Fruit fly (Drosophila melanogaster) whole organism, embryonic: ENCODE data around the gene anox.

Experiments
- CG10147 ChIP-seq: fragments of 200-800 bp; sonication (Bioruptor generic); optimal IDR thresholded peaks from 2 replicates; lab custom pipeline; 2019; ENCODE audit warnings: missing biosample characterization, mild to moderate bottlenecking, missing genetic modification characterization, moderate library complexity
- CG10321 ChIP-seq: fragments of 200-800 bp; sonication (Bioruptor generic); IDR thresholded peaks from 2 replicates; pipeline ENCODE4 v1.3.6; 2022; ENCODE audit warnings: missing biosample characterization, missing genetic modification characterization
- CG1233 ChIP-seq: fragments of 200-800 bp; sonication (Bioruptor generic); optimal IDR thresholded peaks from 4 replicates; lab custom pipeline; 2018; ENCODE audit warnings: missing biosample characterization, mild to moderate bottlenecking, missing genetic modification characterization
- CG12391 ChIP-seq: fragments of 200-800 bp; sonication (Bioruptor generic); optimal IDR thresholded peaks from 3 replicates; lab custom pipeline; 2018; ENCODE audit warnings: missing biosample characterization, mild to moderate bottlenecking, missing genetic modification characterization, moderate library complexity
- CG12769 ChIP-seq: fragments of 200-800 bp; sonication (Bioruptor generic); optimal IDR thresholded peaks from 2 replicates; lab custom pipeline; 2019; ENCODE audit warnings: missing biosample characterization, mild to moderate bottlenecking, missing genetic modification characterization, moderate library complexity
- CG13775 ChIP-seq: fragments of 200-800 bp; sonication (Bioruptor generic); optimal IDR thresholded peaks from 3 replicates; lab custom pipeline; 2017; ENCODE audit warnings: missing biosample characterization, mild to moderate bottlenecking, missing genetic modification characterization
- CG14441 ChIP-seq: fragments of 200-800 bp; sonication (Bioruptor generic); IDR thresholded peaks from 2 replicates; pipeline ENCODE4 v1.3.6; 2022; ENCODE audit warnings: missing biosample characterization, missing genetic modification characterization
- CG14965 ChIP-seq: fragments of 200-800 bp; sonication (Bioruptor generic); optimal IDR thresholded peaks from 2 replicates; lab custom pipeline; 2016; ENCODE audit warnings: missing biosample characterization, missing genetic modification characterization, borderline replicate concordance
- CG16863 ChIP-seq: fragments of 200-800 bp; sonication (Bioruptor generic); optimal IDR thresholded peaks from 3 replicates; lab custom pipeline; 2016; ENCODE audit warnings: missing biosample characterization, missing genetic modification characterization
- CG17186 ChIP-seq: fragments of 200-800 bp; sonication (Bioruptor generic); optimal IDR thresholded peaks from 3 replicates; lab custom pipeline; 2017; ENCODE audit warnings: missing biosample characterization, missing genetic modification reagents, missing genetic modification characterization
- CG31441 ChIP-seq: fragments of 200-800 bp; sonication (Bioruptor generic); IDR thresholded peaks from 2 replicates; pipeline ENCODE4 v1.3.6; 2022; ENCODE audit warnings: missing biosample characterization, missing genetic modification characterization
- CG3995 ChIP-seq: fragments of 200-800 bp; sonication (Bioruptor generic); optimal IDR thresholded peaks from 3 replicates; lab custom pipeline; 2016; ENCODE audit warnings: missing biosample characterization, missing genetic modification characterization
- CG4617 ChIP-seq: fragments of 200-800 bp; sonication (Bioruptor generic); optimal IDR thresholded peaks from 3 replicates; lab custom pipeline; 2016; ENCODE audit warnings: missing biosample characterization, missing genetic modification characterization, borderline replicate concordance
- CG6254 ChIP-seq: fragments of 200-800 bp; sonication (Bioruptor generic); optimal IDR thresholded peaks from 3 replicates; lab custom pipeline; 2017; ENCODE audit warnings: mild to moderate bottlenecking, missing biosample characterization, missing genetic modification reagents, missing genetic modification characterization
- CG6791 ChIP-seq: fragments of 200-800 bp; sonication (Bioruptor generic); IDR thresholded peaks from 3 replicates; pipeline ENCODE4 v1.3.6; 2022; ENCODE audit warnings: missing biosample characterization, missing genetic modification characterization; ENCODE audit not compliant: partially characterized antibody
- CG6813 ChIP-seq: fragments of 200-800 bp; sonication (Bioruptor generic); optimal IDR thresholded peaks from 2 replicates; lab custom pipeline; 2017; ENCODE audit warnings: missing biosample characterization, missing genetic modification characterization, mild to moderate bottlenecking, moderate library complexity, missing genetic modification reagents
- CG9437 ChIP-seq: fragments of 200-800 bp; sonication (Bioruptor generic); optimal IDR thresholded peaks from 2 replicates; lab custom pipeline; 2018; ENCODE audit warnings: missing biosample characterization, mild to moderate bottlenecking, missing genetic modification characterization
- CG9727 ChIP-seq: fragments of 200-800 bp; sonication (Bioruptor generic); optimal IDR thresholded peaks from 3 replicates; lab custom pipeline; 2017; ENCODE audit warnings: missing biosample characterization, mild to moderate bottlenecking, missing genetic modification characterization
- CG9932 ChIP-seq: fragments of 200-800 bp; sonication (Bioruptor generic); IDR thresholded peaks from 2 replicates; pipeline ENCODE4 v1.3.6; 2022; ENCODE audit warnings: missing biosample characterization, missing genetic modification characterization
- CHES-1-like ChIP-seq: fragments of 200-800 bp; sonication (Bioruptor generic); optimal IDR thresholded peaks from 2 replicates; lab custom pipeline; 2016; ENCODE audit warnings: missing biosample characterization, missing genetic modification characterization
- E2f2 ChIP-seq: fragments of 200-800 bp; sonication (Bioruptor generic); IDR thresholded peaks from 2 replicates; pipeline ENCODE4 v1.3.6; 2022; ENCODE audit warnings: missing biosample characterization, missing genetic modification characterization
- Eip74EF ChIP-seq, 2 experiments: fragments of 200-800 bp in 1 of 2; fragments of >200 bp in 1 of 2; sonication (Bioruptor generic) in 1 of 2; optimal IDR thresholded peaks; 2 replicates each; lab custom pipeline; 2017 to 2019; ENCODE audit warnings: missing biosample characterization in 2 of 2, missing genetic modification characterization in 2 of 2, mild to moderate bottlenecking in 1 of 2, moderate library complexity in 1 of 2
- Ets97D ChIP-seq: fragments of 200-800 bp; sonication (Bioruptor generic); optimal IDR thresholded peaks from 3 replicates; lab custom pipeline; 2016; ENCODE audit warnings: missing biosample characterization, missing genetic modification characterization
- Hmx ChIP-seq: fragments of 200-800 bp; sonication (Bioruptor generic); optimal IDR thresholded peaks from 2 replicates; lab custom pipeline; 2016; ENCODE audit warnings: missing biosample characterization, missing genetic modification characterization
- Hr39 ChIP-seq: fragments of >200 bp; optimal IDR thresholded peaks from 2 replicates; lab custom pipeline; 2017
- Hsf ChIP-seq: fragments of 200-800 bp; sonication (Bioruptor generic); optimal IDR thresholded peaks from 3 replicates; lab custom pipeline; 2016; ENCODE audit warnings: missing biosample characterization, missing genetic modification characterization
- Lim3 ChIP-seq: fragments of 200-800 bp; sonication (Bioruptor generic); IDR thresholded peaks from 2 replicates; pipeline ENCODE4 v1.3.6; 2022; ENCODE audit warnings: missing biosample characterization, missing genetic modification characterization
- MTF-1 ChIP-seq: fragments of 200-800 bp; sonication (Bioruptor generic); optimal IDR thresholded peaks from 2 replicates; lab custom pipeline; 2018; ENCODE audit warnings: missing biosample characterization, mild to moderate bottlenecking, missing genetic modification characterization, borderline replicate concordance
- Mes4 ChIP-seq: fragments of 200-800 bp; sonication (Bioruptor generic); optimal IDR thresholded peaks from 2 replicates; lab custom pipeline; 2016; ENCODE audit warnings: missing biosample characterization, missing genetic modification characterization
- Sin3A ChIP-seq: fragments of >200 bp; optimal IDR thresholded peaks from 2 replicates; lab custom pipeline; 2018
- Sox100B ChIP-seq: fragments of 200-800 bp; sonication (Bioruptor generic); optimal IDR thresholded peaks from 3 replicates; lab custom pipeline; 2018; ENCODE audit warnings: missing biosample characterization, mild to moderate bottlenecking, missing genetic modification characterization
- Vsx1 ChIP-seq: fragments of 200-800 bp; sonication (Bioruptor generic); optimal IDR thresholded peaks from 2 replicates; lab custom pipeline; 2017; ENCODE audit warnings: missing biosample characterization, mild to moderate bottlenecking, missing genetic modification characterization, missing genetic modification reagents
- Xbp1 ChIP-seq: fragments of 200-800 bp; sonication (Bioruptor generic); optimal IDR thresholded peaks from 3 replicates; lab custom pipeline; 2016; ENCODE audit warnings: missing biosample characterization, mild to moderate bottlenecking, missing genetic modification characterization
- caup ChIP-seq: fragments of 200-800 bp; sonication (Bioruptor generic); optimal IDR thresholded peaks from 3 replicates; lab custom pipeline; 2017; ENCODE audit warnings: missing biosample characterization, mild to moderate bottlenecking, missing genetic modification characterization, moderate library complexity; ENCODE audit not compliant: severe bottlenecking
- corto ChIP-seq: fragments of 200-800 bp; sonication (Bioruptor generic); optimal IDR thresholded peaks from 2 replicates; lab custom pipeline; 2016; ENCODE audit warnings: missing biosample characterization, mild to moderate bottlenecking, missing genetic modification characterization, moderate library complexity
- disco-r ChIP-seq: fragments of 200-800 bp; sonication (Bioruptor generic); optimal IDR thresholded peaks from 2 replicates; lab custom pipeline; 2016; ENCODE audit warnings: missing biosample characterization, missing genetic modification characterization
- dmrt11E ChIP-seq: fragments of 200-800 bp; sonication (Bioruptor generic); optimal IDR thresholded peaks from 3 replicates; lab custom pipeline; 2018; ENCODE audit warnings: missing biosample characterization, mild to moderate bottlenecking, missing genetic modification characterization, moderate library complexity
- ind ChIP-seq: fragments of 200-800 bp; sonication (Bioruptor generic); optimal IDR thresholded peaks from 3 replicates; lab custom pipeline; 2016; ENCODE audit warnings: missing biosample characterization, missing genetic modification characterization
- jigr1 ChIP-seq: fragments of 200-800 bp; sonication (Bioruptor generic); IDR thresholded peaks from 3 replicates; pipeline ENCODE4 v1.3.6; 2022; ENCODE audit warnings: missing biosample characterization, missing genetic modification characterization
- knrl ChIP-seq: fragments of 200-800 bp; sonication (Bioruptor generic); IDR thresholded peaks from 3 replicates; pipeline ENCODE4 v1.3.6; 2022; ENCODE audit warnings: missing biosample characterization, missing genetic modification characterization; ENCODE audit not compliant: partially characterized antibody
- luna ChIP-seq: fragments of 200-800 bp; sonication (Bioruptor generic); optimal IDR thresholded peaks from 2 replicates; lab custom pipeline; 2016; ENCODE audit warnings: missing biosample characterization, missing genetic modification characterization
- nmo ChIP-seq: fragments of 200-800 bp; sonication (Bioruptor generic); optimal IDR thresholded peaks from 2 replicates; lab custom pipeline; 2018; ENCODE audit warnings: missing biosample characterization, mild to moderate bottlenecking, missing genetic modification characterization, moderate library complexity
- sens ChIP-seq: fragments of 200-800 bp; sonication (Bioruptor generic); peaks from one replicate; lab custom pipeline; 2016; ENCODE audit warnings: missing biosample characterization, missing genetic modification characterization
- sim ChIP-seq: fragments of 200-800 bp; sonication (Bioruptor generic); IDR thresholded peaks from 2 replicates; pipeline ENCODE4 v1.3.6; 2022; ENCODE audit warnings: missing biosample characterization, missing genetic modification characterization
- so ChIP-seq: fragments of 200-800 bp; sonication (Bioruptor generic); IDR thresholded peaks from 3 replicates; pipeline ENCODE4 v1.3.6; 2022; ENCODE audit warnings: missing biosample characterization, missing genetic modification characterization
- ssp ChIP-seq: fragments of 200-800 bp; sonication (Bioruptor generic); IDR thresholded peaks from 2 replicates; pipeline ENCODE4 v1.3.6; 2022; ENCODE audit warnings: missing biosample characterization, missing genetic modification characterization
- stc ChIP-seq: fragments of 200-800 bp; sonication (Bioruptor generic); IDR thresholded peaks from 2 replicates; pipeline ENCODE4 v1.3.6; 2022; ENCODE audit warnings: missing biosample characterization, missing genetic modification characterization
- trh ChIP-seq: fragments of 200-800 bp; sonication (Bioruptor generic); optimal IDR thresholded peaks from 2 replicates; lab custom pipeline; 2016; ENCODE audit warnings: missing biosample characterization, missing genetic modification characterization
- wor ChIP-seq: fragments of 200-800 bp; sonication (Bioruptor generic); IDR thresholded peaks from 2 replicates; pipeline ENCODE4 v1.3.6; 2022; ENCODE audit warnings: missing biosample characterization, missing genetic modification characterization
- zfh1 ChIP-seq: fragments of 200-800 bp; sonication (Bioruptor generic); IDR thresholded peaks from 3 replicates; pipeline ENCODE4 v1.3.6; 2022; ENCODE audit warnings: missing biosample characterization, missing genetic modification characterization

The anox gene

dm6 chrX:21322289-21322981 is 3.3 kb upstream of the anox start (continued):
- no peak for TF ChIP-seq CG16863 (GFP tag; lab: Kevin White, UChicago)
- TF ChIP-seq CG4617 (GFP tag; lab: Kevin White, UChicago): no peak
- no peak for TF ChIP-seq corto
- no peak for TF ChIP-seq disco-r
- peak; percentile 54 for TF ChIP-seq CG10147
- TF ChIP-seq Lim3: no peak
- peak; percentile 46 for TF ChIP-seq caup
- no peak for TF ChIP-seq wor (GFP tag; lab: Robert Waterston, UW)
- peak; percentile 56 for TF ChIP-seq CG1233 (GFP tag; lab: Kevin White, UChicago)
- TF ChIP-seq CHES-1-like (GFP tag; lab: Kevin White, UChicago): no peak
- TF ChIP-seq so (GFP tag; lab: Robert Waterston, UW): no peak
- no peak for TF ChIP-seq Vsx1
- TF ChIP-seq CG9727: peak; percentile 15
- TF ChIP-seq CG9932: 0 out of 2 replicates have a peak, but pooled peaks have one; percentile 4
- no peak for TF ChIP-seq MTF-1 (GFP tag; lab: Kevin White, UChicago)
- no peak for TF ChIP-seq zfh1 (GFP tag; lab: Robert Waterston, UW)
- no peak for TF ChIP-seq ssp (GFP tag; lab: Robert Waterston, UW)
- TF ChIP-seq CG12391 (tag; lab: Kevin White, UChicago): no peak
- no peak for TF ChIP-seq dmrt11E
- no peak for TF ChIP-seq CG14965 (GFP tag; lab: Kevin White, UChicago)
- TF ChIP-seq CG13775 (GFP tag; lab: Kevin White, UChicago): peak; percentile 56
- TF ChIP-seq Hr39 (lab: Kevin White, UChicago): no peak
- TF ChIP-seq Sox100B: peak; percentile 81
- no peak for TF ChIP-seq trh (GFP tag; lab: Kevin White, UChicago)
- TF ChIP-seq CG31441 (GFP tag; lab: Robert Waterston, UW): peak; percentile 81
- no peak for TF ChIP-seq Ets97D
- no peak for TF ChIP-seq CG6813 (GFP tag; lab: Kevin White, UChicago)
- no peak for TF ChIP-seq nmo (GFP tag; lab: Kevin White, UChicago)
- no peak for TF ChIP-seq E2f2 (GFP tag; lab: Robert Waterston, UW)
- TF ChIP-seq CG3995 (GFP tag; lab: Kevin White, UChicago): peak; percentile 17
- peak; percentile 54 for TF ChIP-seq ind (GFP tag; lab: Kevin White, UChicago)
- no peak for TF ChIP-seq CG12769 (tag; lab: Kevin White, UChicago)
- no peak for TF ChIP-seq sim
- no peak for TF ChIP-seq Hsf (GFP tag; lab: Kevin White, UChicago)
- TF ChIP-seq stc (GFP tag; lab: Robert Waterston, UW): no peak
- TF ChIP-seq CG14441 (GFP tag; lab: Robert Waterston, UW): peak; percentile 25; the same call in 1 of the 2 replicates
- TF ChIP-seq CG10321 (GFP tag; lab: Robert Waterston, UW): no peak
- no peak for TF ChIP-seq knrl
- no peak for TF ChIP-seq CG9437 (GFP tag; lab: Kevin White, UChicago)
- no peak for TF ChIP-seq luna (GFP tag; lab: Kevin White, UChicago)
- no peak for TF ChIP-seq Sin3A (lab: Kevin White, UChicago)
- TF ChIP-seq Xbp1 (GFP tag; lab: Kevin White, UChicago): no peak
- no peak for TF ChIP-seq Mes4 (GFP tag; lab: Kevin White, UChicago)
- TF ChIP-seq CG6791 (GFP tag; lab: Robert Waterston, UW): no peak
- TF ChIP-seq sens (GFP tag; lab: Kevin White, UChicago): peak; percentile 41
- no peak for TF ChIP-seq jigr1
- no peak for TF ChIP-seq CG17186 (GFP tag; lab: Kevin White, UChicago)
- TF ChIP-seq Eip74EF (GFP tag; optimal IDR thresholded peaks at IDR 0.05; lab: Kevin White, UChicago): no peak
- TF ChIP-seq Hmx: no peak
- no peak for TF ChIP-seq CG6254
